Worm (Caenorhabditis elegans) whole organism, L4 larva: ENCODE measurements around the gene Y43C5B.3.

Experiments
- Y105C5A.15 ChIP-seq: fragments of 200-800 bp; sonication (Bioruptor generic); IDR thresholded peaks from 2 replicates; pipeline ENCODE4 v1.3.6; 2022; ENCODE audit warnings: missing genetic modification characterization, missing compliant biosample characterization
- Y5F2A.4 ChIP-seq: fragments of 200-800 bp; sonication (Bioruptor generic); optimal IDR thresholded peaks from 2 replicates; lab custom pipeline; 2018; ENCODE audit warnings: mild to moderate bottlenecking, missing genetic modification characterization, missing compliant biosample characterization
- dmd-9 ChIP-seq: fragments of 200-800 bp; sonication (Bioruptor generic); IDR thresholded peaks from 2 replicates; pipeline ENCODE4 v1.3.6; 2022; ENCODE audit warnings: missing genetic modification reagents, missing genetic modification characterization, missing compliant biosample characterization
- hlh-30 ChIP-seq: sonication (generic microtip); optimal IDR thresholded peaks from 2 replicates; lab custom pipeline; 2017; ENCODE audit warnings: antibody characterized with exemption, mild to moderate bottlenecking, missing genetic modification characterization, missing compliant biosample characterization; ENCODE audit not compliant: insufficient read depth
- lin-13 ChIP-seq: fragments of 150-350 bp; optimal IDR thresholded peaks from 2 replicates; lab custom pipeline; 2014; ENCODE audit warnings: missing biosample characterization, missing genetic modification reagents, missing genetic modification characterization
- nhr-11 ChIP-seq: fragments of 150-350 bp; optimal IDR thresholded peaks from 2 replicates; lab custom pipeline; 2014; ENCODE audit warnings: missing biosample characterization, missing genetic modification characterization
- nhr-237 ChIP-seq: sonication (generic microtip); optimal IDR thresholded peaks from 2 replicates; lab custom pipeline; 2017; ENCODE audit warnings: missing biosample characterization, missing genetic modification characterization
- nhr-77 ChIP-seq: fragments of 150-350 bp; optimal IDR thresholded peaks from 2 replicates; lab custom pipeline; 2014; ENCODE audit warnings: missing biosample characterization, missing genetic modification characterization
- unc-62 ChIP-seq, 3 experiments: fragments of 150-350 bp in 1 of 3; sonication (generic microtip); optimal IDR thresholded peaks in 2 of 3; peaks in 1 of 3; 1 replicate in 1 of 3; 2 replicates in 2 of 3; lab custom pipeline; 2014 to 2017; ENCODE audit warnings: missing biosample characterization in 3 of 3, missing genetic modification characterization in 3 of 3, missing genetic modification reagents in 3 of 3, missing genotype in 1 of 3
- ztf-11 ChIP-seq: fragments of 150-350 bp; optimal IDR thresholded peaks from 2 replicates; lab custom pipeline; 2014; ENCODE audit warnings: missing biosample characterization, missing genetic modification characterization

ce11 chrIV:10349871-10350640 lies at the start of gene Y43C5B.3, which contains the start of gene unc-43:
- TF ChIP-seq lin-13 (GFP tag; lab: Kevin White, UChicago) (no peak), nhr-237 (tag; lab: Kevin White, UChicago) (no peak), dmd-9 (GFP tag; lab: Robert Waterston, UW) (no peak), hlh-30 (tag; lab: Kevin White, UChicago) (no peak), nhr-77 (tag; lab: Kevin White, UChicago) (peak; percentile 11), Y5F2A.4 (GFP tag; lab: Kevin White, UChicago) (no peak), ztf-11 (tag; lab: Kevin White, UChicago) (no peak), unc-62 (GFP tag; optimal IDR thresholded peaks at IDR 0.05 in 1 of 2; lab: Kevin White, UChicago) (no peak), unc-62 (tag; optimal IDR thresholded peaks at IDR 0.05; lab: Kevin White, UChicago) (no peak), Y105C5A.15 (GFP tag; lab: Robert Waterston, UW) (no peak), nhr-11 (tag; lab: Kevin White, UChicago) (no peak)
